Fruit fly (Drosophila melanogaster) whole organism, embryonic: Measurements from ENCODE around the gene RAF2.
A peak's percentile ranks its signal among the peaks of the same experiment; 100 is the strongest.

Experiments
- CG10321 ChIP-seq: fragments of 200-800 bp; sonication (Bioruptor generic); IDR thresholded peaks from 2 replicates; pipeline ENCODE4 v1.3.6; 2022; ENCODE audit warnings: missing biosample characterization, missing genetic modification characterization
- CG10543 ChIP-seq: fragments of 200-800 bp; sonication (Bioruptor generic); optimal IDR thresholded peaks from 3 replicates; lab custom pipeline; 2017; ENCODE audit warnings: missing biosample characterization, mild to moderate bottlenecking, missing genetic modification characterization, moderate library complexity
- CG11085 ChIP-seq: fragments of 200-800 bp; sonication (Bioruptor generic); IDR thresholded peaks from 2 replicates; pipeline ENCODE4 v1.3.6; 2022; ENCODE audit warnings: missing biosample characterization, missing genetic modification characterization
- CG11093 ChIP-seq: fragments of 200-800 bp; sonication (Bioruptor generic); IDR thresholded peaks from 3 replicates; pipeline ENCODE4 v1.3.6; 2022; ENCODE audit warnings: missing biosample characterization, missing genetic modification characterization
- CG11695 ChIP-seq: fragments of 200-800 bp; sonication (Bioruptor generic); IDR thresholded peaks from 3 replicates; pipeline ENCODE4 v1.3.6; 2022; ENCODE audit warnings: missing biosample characterization, missing genetic modification characterization
- CG11723 ChIP-seq: fragments of 200-800 bp; sonication (Bioruptor generic); optimal IDR thresholded peaks from 2 replicates; lab custom pipeline; 2017; ENCODE audit warnings: missing biosample characterization, mild to moderate bottlenecking, missing genetic modification characterization
- CG13123 ChIP-seq: fragments of 200-800 bp; sonication (Bioruptor generic); optimal IDR thresholded peaks from 2 replicates; lab custom pipeline; 2016; ENCODE audit warnings: missing biosample characterization, missing genetic modification characterization
- CG13424 ChIP-seq: fragments of 200-800 bp; sonication (Bioruptor generic); optimal IDR thresholded peaks from 2 replicates; lab custom pipeline; 2019; ENCODE audit warnings: missing biosample characterization, mild to moderate bottlenecking, missing genetic modification characterization, moderate library complexity
- CG14965 ChIP-seq: fragments of 200-800 bp; sonication (Bioruptor generic); optimal IDR thresholded peaks from 2 replicates; lab custom pipeline; 2016; ENCODE audit warnings: missing biosample characterization, missing genetic modification characterization, borderline replicate concordance
- CG1602 ChIP-seq: fragments of 200-800 bp; sonication (Bioruptor generic); optimal IDR thresholded peaks from 3 replicates; lab custom pipeline; 2016; ENCODE audit warnings: missing biosample characterization, missing genetic modification characterization
- CG1647 ChIP-seq: fragments of 200-800 bp; sonication (Bioruptor generic); optimal IDR thresholded peaks from 3 replicates; lab custom pipeline; 2016; ENCODE audit warnings: missing biosample characterization, missing genetic modification characterization
- CG2199 ChIP-seq: fragments of 200-800 bp; sonication (Bioruptor generic); IDR thresholded peaks from 3 replicates; pipeline ENCODE4 v1.3.6; 2022; ENCODE audit warnings: missing biosample characterization, missing genetic modification characterization
- CG31224 ChIP-seq: fragments of 200-800 bp; sonication (Bioruptor generic); IDR thresholded peaks from 2 replicates; pipeline ENCODE4 v1.3.6; 2022; ENCODE audit warnings: missing biosample characterization, missing genetic modification characterization
- CG42726 ChIP-seq: fragments of 200-800 bp; sonication (Bioruptor generic); IDR thresholded peaks from 2 replicates; pipeline ENCODE4 v1.3.6; 2022; ENCODE audit warnings: missing biosample characterization, missing genetic modification characterization; ENCODE audit not compliant: partially characterized antibody
- CG7357 ChIP-seq: fragments of 200-800 bp; sonication (Bioruptor generic); IDR thresholded peaks from 3 replicates; pipeline ENCODE4 v1.3.6; 2022; ENCODE audit warnings: missing biosample characterization, missing genetic modification characterization
- CG9932 ChIP-seq: fragments of 200-800 bp; sonication (Bioruptor generic); IDR thresholded peaks from 2 replicates; pipeline ENCODE4 v1.3.6; 2022; ENCODE audit warnings: missing biosample characterization, missing genetic modification characterization
- Dek ChIP-seq: fragments of 200-800 bp; sonication (Bioruptor generic); optimal IDR thresholded peaks from 3 replicates; lab custom pipeline; 2019; ENCODE audit warnings: missing biosample characterization, mild to moderate bottlenecking, missing genetic modification characterization, moderate library complexity
- GATAe ChIP-seq: fragments of 200-800 bp; sonication (Bioruptor generic); conservative IDR thresholded peaks from 2 replicates; pipeline ENCODE4 v1.3.6; 2022; ENCODE audit warnings: missing biosample characterization, missing genetic modification characterization
- HHEX ChIP-seq: fragments of 200-800 bp; sonication (Bioruptor generic); optimal IDR thresholded peaks from 3 replicates; lab custom pipeline; 2017; ENCODE audit warnings: missing biosample characterization, mild to moderate bottlenecking, missing genetic modification characterization, missing genetic modification reagents
- HLH54F ChIP-seq: fragments of 200-800 bp; sonication (Bioruptor generic); optimal IDR thresholded peaks from 3 replicates; lab custom pipeline; 2016; ENCODE audit warnings: missing biosample characterization, missing genetic modification characterization
- Hand ChIP-seq: fragments of 200-800 bp; sonication (Bioruptor generic); optimal IDR thresholded peaks from 2 replicates; lab custom pipeline; 2017; ENCODE audit warnings: mild to moderate bottlenecking, missing biosample characterization, missing genetic modification reagents, missing genetic modification characterization
- Hr78 ChIP-seq, 2 experiments: fragments of 200-800 bp in 1 of 2; fragments of >200 bp in 1 of 2; sonication (Bioruptor generic) in 1 of 2; optimal IDR thresholded peaks; 2 replicates each; lab custom pipeline; 2017 to 2019; ENCODE audit warnings: missing biosample characterization in 2 of 2, missing genetic modification characterization in 2 of 2, mild to moderate bottlenecking in 1 of 2, moderate library complexity in 1 of 2
- Kr ChIP-seq: fragments of 200-800 bp; sonication (Bioruptor generic); optimal IDR thresholded peaks from 2 replicates; lab custom pipeline; 2017; ENCODE audit warnings: missing biosample characterization, mild to moderate bottlenecking, missing genetic modification characterization
- Med ChIP-seq: fragments of 200-800 bp; sonication (Bioruptor generic); peaks from one replicate; lab custom pipeline; 2016; ENCODE audit warnings: missing biosample characterization, missing genetic modification characterization, mild to moderate bottlenecking, inconsistent platforms, moderate library complexity
- Meics ChIP-seq: fragments of 200-800 bp; sonication (Bioruptor generic); optimal IDR thresholded peaks from 2 replicates; lab custom pipeline; 2017; ENCODE audit warnings: missing biosample characterization, mild to moderate bottlenecking, missing genetic modification characterization
- NfI ChIP-seq: fragments of 200-800 bp; sonication (Bioruptor generic); optimal IDR thresholded peaks from 3 replicates; lab custom pipeline; 2018; ENCODE audit warnings: missing biosample characterization, mild to moderate bottlenecking, missing genetic modification characterization, moderate library complexity
- PHDP ChIP-seq: fragments of 200-800 bp; sonication (Bioruptor generic); optimal IDR thresholded peaks from 3 replicates; lab custom pipeline; 2018; ENCODE audit warnings: missing biosample characterization, mild to moderate bottlenecking, missing genetic modification characterization, moderate library complexity
- Ptx1 ChIP-seq: fragments of 200-800 bp; sonication (Bioruptor generic); IDR thresholded peaks from 2 replicates; pipeline ENCODE4 v1.3.6; 2022; ENCODE audit warnings: missing biosample characterization, missing genetic modification characterization
- Sox100B ChIP-seq: fragments of 200-800 bp; sonication (Bioruptor generic); optimal IDR thresholded peaks from 3 replicates; lab custom pipeline; 2018; ENCODE audit warnings: missing biosample characterization, mild to moderate bottlenecking, missing genetic modification characterization
- Trl ChIP-seq, 3 experiments: fragments of >200 bp in 2 of 3; fragments of 200-800 bp in 1 of 3; sonication (Bioruptor generic) in 1 of 3; optimal IDR thresholded peaks; 2 replicates in 1 of 3; 3 replicates in 2 of 3; lab custom pipeline; 2016 to 2017; ENCODE audit warnings: missing biosample characterization in 1 of 3, missing genetic modification characterization in 1 of 3
- cas ChIP-seq: fragments of 200-800 bp; sonication (Bioruptor generic); IDR thresholded peaks from 2 replicates; pipeline ENCODE4 v1.3.6; 2022; ENCODE audit warnings: missing biosample characterization, missing genetic modification characterization
- cato ChIP-seq: fragments of 200-800 bp; sonication (Bioruptor generic); optimal IDR thresholded peaks from 2 replicates; lab custom pipeline; 2016; ENCODE audit warnings: missing biosample characterization, missing genetic modification characterization, borderline replicate concordance
- eve ChIP-seq, 2 experiments: fragments of >200 bp; optimal IDR thresholded peaks; 2 replicates each; lab custom pipeline; 2017; ENCODE audit warnings: missing biosample characterization in 2 of 2, missing genetic modification characterization in 2 of 2
- exex ChIP-seq: fragments of 200-800 bp; sonication (Bioruptor generic); optimal IDR thresholded peaks from 4 replicates; lab custom pipeline; 2018; ENCODE audit warnings: missing biosample characterization, mild to moderate bottlenecking, missing genetic modification characterization, moderate library complexity
- gce ChIP-seq: fragments of 200-800 bp; sonication (Bioruptor generic); IDR thresholded peaks from 3 replicates; pipeline ENCODE4 v1.3.6; 2022; ENCODE audit warnings: missing biosample characterization, missing genetic modification characterization
- gcm2 ChIP-seq: fragments of 200-800 bp; sonication (Bioruptor generic); optimal IDR thresholded peaks from 2 replicates; lab custom pipeline; 2016; ENCODE audit warnings: missing biosample characterization, missing genetic modification characterization
- ind ChIP-seq: fragments of 200-800 bp; sonication (Bioruptor generic); optimal IDR thresholded peaks from 3 replicates; lab custom pipeline; 2016; ENCODE audit warnings: missing biosample characterization, missing genetic modification characterization
- lab ChIP-seq: fragments of 200-800 bp; sonication (Bioruptor generic); optimal IDR thresholded peaks from 3 replicates; lab custom pipeline; 2017; ENCODE audit warnings: missing biosample characterization, missing genetic modification characterization, mild to moderate bottlenecking, moderate library complexity, missing genetic modification reagents
- lbe ChIP-seq: fragments of 200-800 bp; sonication (Bioruptor generic); optimal IDR thresholded peaks from 2 replicates; lab custom pipeline; 2016; ENCODE audit warnings: missing biosample characterization, mild to moderate bottlenecking, missing genetic modification characterization
- mld ChIP-seq: fragments of 200-800 bp; sonication (Bioruptor generic); IDR thresholded peaks from 3 replicates; pipeline ENCODE4 v1.3.6; 2022; ENCODE audit warnings: missing biosample characterization, missing genetic modification characterization; ENCODE audit not compliant: partially characterized antibody
- oc ChIP-seq: fragments of 200-800 bp; sonication (Bioruptor generic); optimal IDR thresholded peaks from 2 replicates; lab custom pipeline; 2018; ENCODE audit warnings: missing biosample characterization, mild to moderate bottlenecking, missing genetic modification characterization, moderate library complexity
- odd ChIP-seq: fragments of 200-800 bp; sonication (Bioruptor generic); optimal IDR thresholded peaks from 2 replicates; lab custom pipeline; 2017; ENCODE audit warnings: missing biosample characterization, mild to moderate bottlenecking, missing genetic modification characterization
- peb ChIP-seq: fragments of 200-800 bp; sonication (Bioruptor generic); IDR thresholded peaks from 2 replicates; pipeline ENCODE4 v1.3.6; 2022; ENCODE audit warnings: missing biosample characterization, missing genetic modification characterization
- pzg ChIP-seq: fragments of 200-800 bp; sonication (Bioruptor generic); optimal IDR thresholded peaks from 3 replicates; lab custom pipeline; 2018; ENCODE audit warnings: missing biosample characterization, mild to moderate bottlenecking, missing genetic modification characterization, moderate library complexity
- slou ChIP-seq: fragments of 200-800 bp; sonication (Bioruptor generic); optimal IDR thresholded peaks from 3 replicates; lab custom pipeline; 2016; ENCODE audit warnings: missing biosample characterization, missing genetic modification characterization
- sug ChIP-seq: fragments of 200-800 bp; optimal IDR thresholded peaks from 2 replicates; lab custom pipeline; 2019; ENCODE audit warnings: missing biosample characterization, mild to moderate bottlenecking, missing genetic modification characterization, moderate library complexity
- vnd ChIP-seq: fragments of 200-800 bp; sonication (Bioruptor generic); IDR thresholded peaks from 3 replicates; pipeline ENCODE4 v1.3.6; 2022; ENCODE audit warnings: missing biosample characterization, missing genetic modification characterization; ENCODE audit not compliant: partially characterized antibody
- vvl ChIP-seq: fragments of 200-800 bp; sonication (Bioruptor generic); IDR thresholded peaks from 2 replicates; pipeline ENCODE4 v1.3.6; 2022; ENCODE audit warnings: missing biosample characterization, missing genetic modification characterization
- z ChIP-seq: fragments of 200-800 bp; sonication (Bioruptor generic); IDR thresholded peaks from 3 replicates; pipeline ENCODE4 v1.3.6; 2022; ENCODE audit warnings: missing biosample characterization, missing genetic modification characterization

RAF2 gene

dm6 chr3L:16356171-16356765, 29.9 kb upstream of the RAF2 start (continued):
- TF ChIP-seq CG1602 (GFP tag; lab: Kevin White, UChicago) (no peak), CG13123 (no peak), sug (tag; lab: Kevin White, UChicago) (peak; percentile 99), ind (no peak), slou (no peak), Kr (no peak), Med (peak; percentile 51), CG10543 (GFP tag; lab: Kevin White, UChicago) (peak; percentile 11), CG11085 (GFP tag; lab: Robert Waterston, UW) (no peak), Meics (GFP tag; lab: Kevin White, UChicago) (peak; percentile 25), mld (GFP tag; lab: Robert Waterston, UW) (no peak), vnd (GFP tag; lab: Robert Waterston, UW) (no peak), vvl (GFP tag; lab: Robert Waterston, UW) (no peak), CG9932 (GFP tag; lab: Robert Waterston, UW) (no peak), cas (GFP tag; lab: Robert Waterston, UW) (no peak), HLH54F (GFP tag; lab: Kevin White, UChicago) (no peak), gcm2 (GFP tag; lab: Kevin White, UChicago) (no peak), lab (GFP tag; lab: Kevin White, UChicago) (no peak), CG1647 (GFP tag; lab: Kevin White, UChicago) (no peak), CG10321 (GFP tag; lab: Robert Waterston, UW) (0 out of 2 replicates have a peak, but pooled peaks have one; percentile 17), peb (no peak), Sox100B (GFP tag; lab: Kevin White, UChicago) (no peak), CG31224 (GFP tag; lab: Robert Waterston, UW) (peak; percentile 74), CG14965 (GFP tag; lab: Kevin White, UChicago) (no peak), odd (GFP tag; lab: Kevin White, UChicago) (no peak), oc (tag; lab: Kevin White, UChicago) (no peak), CG7357 (no peak), Dek (tag; lab: Kevin White, UChicago) (no peak), pzg (GFP tag; lab: Kevin White, UChicago) (no peak), CG2199 (GFP tag; lab: Robert Waterston, UW) (no peak), Ptx1 (GFP tag; lab: Robert Waterston, UW) (no peak), CG11695 (GFP tag; lab: Robert Waterston, UW) (0 out of 3 replicates have a peak, but pooled peaks have one; percentile 24), cato (no peak), PHDP (tag; lab: Kevin White, UChicago) (peak; percentile 8), gce (GFP tag; lab: Robert Waterston, UW) (no peak), CG42726 (GFP tag; lab: Robert Waterston, UW) (no peak), z (GFP tag; lab: Robert Waterston, UW) (0 out of 3 replicates have a peak, but pooled peaks have one; percentile 25), GATAe (0 out of 2 replicates have a peak, but pooled peaks have one; percentile 15), CG13424 (tag; lab: Kevin White, UChicago) (no peak), CG11723 (GFP tag; lab: Kevin White, UChicago) (no peak), CG11093 (GFP tag; lab: Robert Waterston, UW) (no peak), exex (tag; lab: Kevin White, UChicago) (peak; percentile 87), NfI (GFP tag; lab: Kevin White, UChicago) (no peak), Hand (GFP tag; lab: Kevin White, UChicago) (peak; percentile 4), eve (GFP tag; optimal IDR thresholded peaks at IDR 0.05; lab: Kevin White, UChicago) (no peak), Trl (optimal IDR thresholded peaks at IDR 0.05; lab: Kevin White, UChicago) (peak in 1 of 2 experiments; percentile 53), Trl (GFP tag; optimal IDR thresholded peaks at IDR 0.05; lab: Kevin White, UChicago) (no peak), HHEX (GFP tag; lab: Kevin White, UChicago) (no peak), lbe (GFP tag; lab: Kevin White, UChicago) (no peak), Hr78 (GFP tag; optimal IDR thresholded peaks at IDR 0.05; lab: Kevin White, UChicago) (no peak)
